Fruit fly (Drosophila melanogaster) whole organism, embryonic: ENCODE data around the gene Ythdf.
A peak's percentile ranks its signal among the peaks of the same experiment; 100 is the strongest.

Experiments
- Awh ChIP-seq: fragments of 200-800 bp; sonication (Bioruptor generic); IDR thresholded peaks from 2 replicates; pipeline ENCODE4, ENCODE4 v1.3.6; 2022; ENCODE audit warnings: missing biosample characterization, missing genetic modification characterization
- BEAF-32 ChIP-seq: fragments of 200-800 bp; sonication (Bioruptor generic); optimal IDR thresholded peaks from 3 replicates; lab custom pipeline; 2017; ENCODE audit warnings: missing biosample characterization, missing genetic modification characterization, mild to moderate bottlenecking, moderate library complexity, missing genetic modification reagents
- CG10267 ChIP-seq: fragments of 200-800 bp; sonication (Bioruptor generic); optimal IDR thresholded peaks from 2 replicates; lab custom pipeline; 2018; ENCODE audit warnings: missing biosample characterization, mild to moderate bottlenecking, missing genetic modification characterization, moderate library complexity
- CG10274 ChIP-seq: fragments of 200-800 bp; sonication (Bioruptor generic); optimal IDR thresholded peaks from 3 replicates; lab custom pipeline; 2017; ENCODE audit warnings: missing biosample characterization, mild to moderate bottlenecking, missing genetic modification characterization
- CG10565 ChIP-seq: fragments of 200-800 bp; sonication (Bioruptor generic); optimal IDR thresholded peaks from 3 replicates; lab custom pipeline; 2016; ENCODE audit warnings: missing biosample characterization, mild to moderate bottlenecking, missing genetic modification characterization
- CG11696 ChIP-seq: fragments of 200-800 bp; sonication (Bioruptor generic); IDR thresholded peaks from 2 replicates; pipeline ENCODE4 v1.3.6; 2022; ENCODE audit warnings: missing biosample characterization, missing genetic modification characterization
- CG11723 ChIP-seq: fragments of 200-800 bp; sonication (Bioruptor generic); optimal IDR thresholded peaks from 2 replicates; lab custom pipeline; 2017; ENCODE audit warnings: missing biosample characterization, mild to moderate bottlenecking, missing genetic modification characterization
- CG12744 ChIP-seq: fragments of 200-800 bp; sonication (Bioruptor generic); optimal IDR thresholded peaks from 2 replicates; lab custom pipeline; 2016; ENCODE audit warnings: missing biosample characterization, missing genetic modification characterization
- CG13123 ChIP-seq: fragments of 200-800 bp; sonication (Bioruptor generic); optimal IDR thresholded peaks from 2 replicates; lab custom pipeline; 2016; ENCODE audit warnings: missing biosample characterization, missing genetic modification characterization
- CG14667 ChIP-seq: fragments of 200-800 bp; sonication (Bioruptor generic); IDR thresholded peaks from 2 replicates; pipeline ENCODE4 v1.3.6; 2022; ENCODE audit warnings: missing biosample characterization, missing genetic modification characterization
- CG14965 ChIP-seq: fragments of 200-800 bp; sonication (Bioruptor generic); optimal IDR thresholded peaks from 2 replicates; lab custom pipeline; 2016; ENCODE audit warnings: missing biosample characterization, missing genetic modification characterization, borderline replicate concordance
- CG17361 ChIP-seq: fragments of 200-800 bp; sonication (Bioruptor generic); IDR thresholded peaks from 3 replicates; pipeline ENCODE4 v1.3.6; 2022; ENCODE audit warnings: missing biosample characterization, missing genetic modification characterization
- CG17385 ChIP-seq: fragments of 200-800 bp; sonication (Bioruptor generic); optimal IDR thresholded peaks from 3 replicates; lab custom pipeline; 2018; ENCODE audit warnings: missing biosample characterization, mild to moderate bottlenecking, missing genetic modification characterization
- CG17568 ChIP-seq: fragments of 200-800 bp; sonication (Bioruptor generic); optimal IDR thresholded peaks from 2 replicates; lab custom pipeline; 2018; ENCODE audit warnings: missing biosample characterization, mild to moderate bottlenecking, missing genetic modification characterization, moderate library complexity
- CG18476 ChIP-seq: fragments of 200-800 bp; sonication (Bioruptor generic); optimal IDR thresholded peaks from 2 replicates; lab custom pipeline; 2016; ENCODE audit warnings: missing biosample characterization, mild to moderate bottlenecking, missing genetic modification characterization
- CG2875 ChIP-seq: fragments of 200-800 bp; sonication (Bioruptor generic); optimal IDR thresholded peaks from 2 replicates; lab custom pipeline; 2017; ENCODE audit warnings: missing biosample characterization, mild to moderate bottlenecking, missing genetic modification characterization, missing genetic modification reagents
- CG31388 ChIP-seq: fragments of 200-800 bp; sonication (Bioruptor generic); optimal IDR thresholded peaks from 2 replicates; lab custom pipeline; 2016; ENCODE audit warnings: missing biosample characterization, missing genetic modification characterization
- CG32772 ChIP-seq: fragments of 200-800 bp; sonication (Bioruptor generic); IDR thresholded peaks from 2 replicates; pipeline ENCODE4 v1.3.6; 2022; ENCODE audit warnings: missing biosample characterization, missing genetic modification characterization
- CG3726 ChIP-seq: fragments of 200-800 bp; sonication (Bioruptor generic); IDR thresholded peaks from 3 replicates; pipeline ENCODE4, ENCODE4 v1.3.6; 2022; ENCODE audit warnings: missing biosample characterization, missing genetic modification characterization
- Dfd ChIP-seq, 2 experiments: fragments of >200 bp; optimal IDR thresholded peaks; 2 replicates each; lab custom pipeline; 2017; ENCODE audit warnings: missing biosample characterization in 2 of 2, missing genetic modification characterization in 2 of 2
- E2f2 ChIP-seq: fragments of 200-800 bp; sonication (Bioruptor generic); IDR thresholded peaks from 2 replicates; pipeline ENCODE4 v1.3.6; 2022; ENCODE audit warnings: missing biosample characterization, missing genetic modification characterization
- HHEX ChIP-seq: fragments of 200-800 bp; sonication (Bioruptor generic); optimal IDR thresholded peaks from 3 replicates; lab custom pipeline; 2017; ENCODE audit warnings: missing biosample characterization, mild to moderate bottlenecking, missing genetic modification characterization, missing genetic modification reagents
- HLH3B ChIP-seq: fragments of 200-800 bp; sonication (Bioruptor generic); IDR thresholded peaks from 2 replicates; pipeline ENCODE4 v1.3.6; 2022; ENCODE audit warnings: missing biosample characterization, missing genetic modification characterization
- Hsf ChIP-seq: fragments of 200-800 bp; sonication (Bioruptor generic); optimal IDR thresholded peaks from 3 replicates; lab custom pipeline; 2016; ENCODE audit warnings: missing biosample characterization, missing genetic modification characterization
- Med ChIP-seq: fragments of 200-800 bp; sonication (Bioruptor generic); peaks from one replicate; lab custom pipeline; 2016; ENCODE audit warnings: missing biosample characterization, missing genetic modification characterization, mild to moderate bottlenecking, inconsistent platforms, moderate library complexity
- Meics ChIP-seq: fragments of 200-800 bp; sonication (Bioruptor generic); optimal IDR thresholded peaks from 2 replicates; lab custom pipeline; 2017; ENCODE audit warnings: missing biosample characterization, mild to moderate bottlenecking, missing genetic modification characterization
- bbx ChIP-seq: fragments of 200-800 bp; sonication (Bioruptor generic); IDR thresholded peaks from 2 replicates; pipeline ENCODE4 v1.3.6; 2022; ENCODE audit warnings: missing biosample characterization, missing genetic modification characterization; ENCODE audit not compliant: partially characterized antibody
- cg ChIP-seq: fragments of 200-800 bp; sonication (Bioruptor generic); optimal IDR thresholded peaks from 3 replicates; lab custom pipeline; 2019; ENCODE audit warnings: missing biosample characterization, mild to moderate bottlenecking, missing genetic modification characterization, moderate library complexity
- crc ChIP-seq: fragments of 200-800 bp; sonication (Bioruptor generic); optimal IDR thresholded peaks from 2 replicates; lab custom pipeline; 2016; ENCODE audit warnings: missing biosample characterization, missing genetic modification characterization
- cwo ChIP-seq: fragments of 200-800 bp; sonication (Bioruptor generic); optimal IDR thresholded peaks from 3 replicates; lab custom pipeline; 2017; ENCODE audit warnings: missing biosample characterization, missing genetic modification characterization, mild to moderate bottlenecking, moderate library complexity, missing genetic modification reagents
- da ChIP-seq: fragments of 200-800 bp; sonication (Bioruptor generic); optimal IDR thresholded peaks from 2 replicates; lab custom pipeline; 2016; ENCODE audit warnings: missing biosample characterization, missing genetic modification characterization
- emc ChIP-seq: fragments of 200-800 bp; sonication (Bioruptor generic); optimal IDR thresholded peaks from 2 replicates; lab custom pipeline; 2016; ENCODE audit warnings: missing biosample characterization, missing genetic modification characterization
- fru ChIP-seq: fragments of >200 bp; optimal IDR thresholded peaks from 2 replicates; lab custom pipeline; 2017
- grau ChIP-seq: fragments of 200-800 bp; optimal IDR thresholded peaks from 3 replicates; lab custom pipeline; 2019; ENCODE audit warnings: missing biosample characterization, mild to moderate bottlenecking, missing genetic modification characterization, moderate library complexity
- grn ChIP-seq: fragments of 200-800 bp; sonication (Bioruptor generic); optimal IDR thresholded peaks from 3 replicates; lab custom pipeline; 2017; ENCODE audit warnings: missing biosample characterization, missing genetic modification characterization
- gro ChIP-seq: fragments of 200-800 bp; sonication (Bioruptor generic); optimal IDR thresholded peaks from 2 replicates; lab custom pipeline; 2016; ENCODE audit warnings: missing biosample characterization, missing genetic modification characterization
- hbn ChIP-seq: fragments of 200-800 bp; sonication (Bioruptor generic); IDR thresholded peaks from 2 replicates; pipeline ENCODE4 v1.3.6; 2022; ENCODE audit warnings: missing biosample characterization, missing genetic modification characterization; ENCODE audit not compliant: partially characterized antibody
- ken ChIP-seq: fragments of 200-800 bp; sonication (Bioruptor generic); IDR thresholded peaks from 3 replicates; pipeline ENCODE4 v1.3.6; 2022; ENCODE audit warnings: missing biosample characterization, missing genetic modification characterization
- lbe ChIP-seq: fragments of 200-800 bp; sonication (Bioruptor generic); optimal IDR thresholded peaks from 2 replicates; lab custom pipeline; 2016; ENCODE audit warnings: missing biosample characterization, mild to moderate bottlenecking, missing genetic modification characterization
- nerfin-2 ChIP-seq: fragments of 200-800 bp; sonication (Bioruptor generic); IDR thresholded peaks from 2 replicates; pipeline ENCODE4 v1.3.6; 2022; ENCODE audit warnings: missing biosample characterization, missing genetic modification characterization; ENCODE audit not compliant: partially characterized antibody
- nom ChIP-seq: fragments of 200-800 bp; sonication (Bioruptor generic); optimal IDR thresholded peaks from 2 replicates; lab custom pipeline; 2017; ENCODE audit warnings: missing biosample characterization, missing genetic modification characterization, mild to moderate bottlenecking, moderate library complexity, missing genetic modification reagents
- oc ChIP-seq: fragments of 200-800 bp; sonication (Bioruptor generic); optimal IDR thresholded peaks from 2 replicates; lab custom pipeline; 2018; ENCODE audit warnings: missing biosample characterization, mild to moderate bottlenecking, missing genetic modification characterization, moderate library complexity
- peb ChIP-seq: fragments of 200-800 bp; sonication (Bioruptor generic); IDR thresholded peaks from 2 replicates; pipeline ENCODE4 v1.3.6; 2022; ENCODE audit warnings: missing biosample characterization, missing genetic modification characterization
- row ChIP-seq: fragments of 200-800 bp; sonication (Bioruptor generic); IDR thresholded peaks from 3 replicates; pipeline ENCODE4 v1.3.6; 2022; ENCODE audit warnings: missing biosample characterization, missing genetic modification characterization
- sd ChIP-seq: fragments of 200-800 bp; sonication (Bioruptor generic); optimal IDR thresholded peaks from 3 replicates; lab custom pipeline; 2018; ENCODE audit warnings: missing biosample characterization, mild to moderate bottlenecking, missing genetic modification characterization, moderate library complexity
- sens-2 ChIP-seq: fragments of 200-800 bp; sonication (Bioruptor generic); IDR thresholded peaks from 2 replicates; pipeline ENCODE4 v1.3.6; 2022; ENCODE audit warnings: missing biosample characterization, missing genetic modification characterization
- shn ChIP-seq: fragments of 200-800 bp; sonication (Bioruptor generic); optimal IDR thresholded peaks from 3 replicates; lab custom pipeline; 2016; ENCODE audit warnings: missing biosample characterization, missing genetic modification characterization
- tna ChIP-seq: fragments of 200-800 bp; sonication (Bioruptor generic); IDR thresholded peaks from 2 replicates; pipeline ENCODE4 v1.3.6; 2022; ENCODE audit warnings: missing biosample characterization, missing genetic modification characterization; ENCODE audit not compliant: partially characterized antibody
- unpg ChIP-seq: fragments of 200-800 bp; sonication (Bioruptor generic); optimal IDR thresholded peaks from 3 replicates; lab custom pipeline; 2018; ENCODE audit warnings: missing biosample characterization, mild to moderate bottlenecking, missing genetic modification characterization, moderate library complexity
- vfl ChIP-seq: fragments of 200-800 bp; sonication (Bioruptor generic); optimal IDR thresholded peaks from 2 replicates; lab custom pipeline; 2016; ENCODE audit warnings: missing biosample characterization, missing genetic modification characterization
- wor ChIP-seq: fragments of 200-800 bp; sonication (Bioruptor generic); IDR thresholded peaks from 2 replicates; pipeline ENCODE4 v1.3.6; 2022; ENCODE audit warnings: missing biosample characterization, missing genetic modification characterization

The Ythdf gene

DNA sequence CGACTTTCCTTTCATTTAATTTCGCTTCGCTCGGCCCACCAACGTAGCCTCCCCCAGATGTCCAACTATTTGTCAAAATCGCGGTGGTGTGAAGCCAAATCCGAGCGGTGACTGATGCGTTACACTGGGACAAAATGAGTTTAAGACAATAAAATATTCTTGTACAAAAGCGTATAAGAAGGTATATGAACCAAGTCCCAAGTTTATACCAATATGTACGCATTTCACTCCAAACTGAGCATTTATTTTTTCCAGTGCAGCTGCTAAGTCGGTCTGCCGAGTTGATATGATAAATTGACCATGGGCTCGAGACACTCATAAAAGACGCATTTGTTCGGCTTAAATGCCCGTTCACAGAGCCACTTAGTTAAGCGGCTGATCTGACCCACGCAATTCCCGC lies 34.3 kb downstream of the Ythdf start (continued):
- TF ChIP-seq row (GFP tag; lab: Robert Waterston, UW): peak; percentile 71
- peak; percentile 6 for TF ChIP-seq CG11723 (GFP tag; lab: Kevin White, UChicago)
- no peak for TF ChIP-seq cg (GFP tag; lab: Kevin White, UChicago)
- peak; percentile 8 for TF ChIP-seq CG31388 (GFP tag; lab: Kevin White, UChicago)
- TF ChIP-seq E2f2 (GFP tag; lab: Robert Waterston, UW): peak; percentile 16; the same call in 1 of the 2 replicates
- TF ChIP-seq CG32772 (GFP tag; lab: Robert Waterston, UW): peak; percentile 29; the same call in 1 of the 2 replicates
- TF ChIP-seq CG17361 (GFP tag; lab: Robert Waterston, UW): no peak; the same call in 2 of the 3 replicates
- TF ChIP-seq CG10274 (GFP tag; lab: Kevin White, UChicago): no peak
- TF ChIP-seq BEAF-32: no peak
- 0 out of 2 replicates have a peak, but pooled peaks have one; percentile 25 for TF ChIP-seq wor (GFP tag; lab: Robert Waterston, UW)
- TF ChIP-seq Med (GFP tag; lab: Kevin White, UChicago): peak; percentile 93
- TF ChIP-seq sd (tag; lab: Kevin White, UChicago): no peak
- TF ChIP-seq CG17385: peak; percentile 43
- peak; percentile 60 for TF ChIP-seq HLH3B (GFP tag; lab: Robert Waterston, UW)
- TF ChIP-seq nerfin-2 (GFP tag; lab: Robert Waterston, UW): no peak
- TF ChIP-seq lbe (GFP tag; lab: Kevin White, UChicago): no peak
- TF ChIP-seq grau (tag; lab: Kevin White, UChicago): peak; percentile 47
- TF ChIP-seq CG13123 (GFP tag; lab: Kevin White, UChicago): no peak
- no peak for TF ChIP-seq grn
- peak; percentile 21 for TF ChIP-seq crc (GFP tag; lab: Kevin White, UChicago)
- TF ChIP-seq CG10267 (tag; lab: Kevin White, UChicago): peak; percentile 24
- TF ChIP-seq gro: no peak
- peak; percentile 51 for TF ChIP-seq cwo (GFP tag; lab: Kevin White, UChicago)
- TF ChIP-seq CG11696: no peak
- no peak for TF ChIP-seq CG14965 (GFP tag; lab: Kevin White, UChicago)
- peak; percentile 41 for TF ChIP-seq Meics (GFP tag; lab: Kevin White, UChicago)
- TF ChIP-seq tna (GFP tag; lab: Robert Waterston, UW): no peak
- peak; percentile 1 for TF ChIP-seq CG2875 (GFP tag; lab: Kevin White, UChicago)
- TF ChIP-seq bbx: no peak
- TF ChIP-seq nom: no peak
- no peak for TF ChIP-seq CG12744 (GFP tag; lab: Kevin White, UChicago)
- TF ChIP-seq CG17568: no peak
- peak; percentile 51 for TF ChIP-seq Hsf (GFP tag; lab: Kevin White, UChicago)
- peak; percentile 92 for TF ChIP-seq oc (tag; lab: Kevin White, UChicago)
- TF ChIP-seq emc: no peak
- peak; percentile 29 for TF ChIP-seq HHEX (GFP tag; lab: Kevin White, UChicago)
- no peak for TF ChIP-seq sens-2
- peak; percentile 62 for TF ChIP-seq CG14667
- TF ChIP-seq ken (GFP tag; lab: Robert Waterston, UW): no peak
- 0 out of 2 replicates have a peak, but pooled peaks have one; percentile 10 for TF ChIP-seq Awh (GFP tag; lab: Robert Waterston, UW)
- TF ChIP-seq shn: peak; percentile 7
- no peak for TF ChIP-seq fru (lab: Kevin White, UChicago)
- no peak for TF ChIP-seq peb (GFP tag; lab: Robert Waterston, UW)
- TF ChIP-seq vfl (GFP tag; lab: Kevin White, UChicago): no peak
- TF ChIP-seq hbn: no peak
- no peak for TF ChIP-seq CG18476
- no peak for TF ChIP-seq da (GFP tag; lab: Kevin White, UChicago)
- TF ChIP-seq Dfd (GFP tag; optimal IDR thresholded peaks at IDR 0.05; lab: Kevin White, UChicago): no peak
- no peak for TF ChIP-seq CG10565 (GFP tag; lab: Kevin White, UChicago)
- no peak for TF ChIP-seq CG3726 (GFP tag; lab: Robert Waterston, UW)
- TF ChIP-seq unpg: peak; percentile 46
